Worm (Caenorhabditis elegans) whole organism, L2 larva: ENCODE measurements around the gene srx-24.

ENCODE experiments used
- C34F6.9 ChIP-seq: fragments of 150-350 bp; optimal IDR thresholded peaks from 2 replicates; lab custom pipeline; 2014; ENCODE audit warnings: missing biosample characterization, missing genetic modification characterization
- F13H6.1 ChIP-seq: sonication (generic microtip); optimal IDR thresholded peaks from 2 replicates; lab custom pipeline; 2016; ENCODE audit warnings: missing genetic modification characterization, missing compliant biosample characterization
- R02D3.7 ChIP-seq: fragments of 150-350 bp; optimal IDR thresholded peaks from 2 replicates; lab custom pipeline; 2014; ENCODE audit warnings: missing biosample characterization, missing genetic modification characterization
- Y55F3AM.14 ChIP-seq: fragments of 200-800 bp; sonication (Bioruptor generic); optimal IDR thresholded peaks from 2 replicates; lab custom pipeline; 2018; ENCODE audit warnings: mild to moderate bottlenecking, missing genetic modification characterization, missing compliant biosample characterization
- ZK546.5 ChIP-seq: sonication (generic microtip); optimal IDR thresholded peaks from 2 replicates; lab custom pipeline; 2017; ENCODE audit warnings: missing biosample characterization, missing genetic modification characterization
- aly-2 ChIP-seq: fragments of 150-350 bp; optimal IDR thresholded peaks from 2 replicates; lab custom pipeline; 2014; ENCODE audit warnings: missing biosample characterization, missing genetic modification characterization
- ama-1 ChIP-seq: fragments of 150-350 bp; optimal IDR thresholded peaks from 2 replicates; lab custom pipeline; 2018; ENCODE audit warnings: inconsistent platforms
- blmp-1 ChIP-seq: sonication (generic microtip); optimal IDR thresholded peaks from 2 replicates; lab custom pipeline; 2017; ENCODE audit warnings: missing genetic modification characterization, mild to moderate bottlenecking, missing compliant biosample characterization, antibody characterized with exemption, moderate library complexity; ENCODE audit not compliant: insufficient read depth
- ceh-82 ChIP-seq: fragments of 150-350 bp; optimal IDR thresholded peaks from 2 replicates; lab custom pipeline; 2014; ENCODE audit warnings: missing biosample characterization, missing genetic modification characterization
- crh-2 ChIP-seq: sonication (generic microtip); optimal IDR thresholded peaks from 2 replicates; lab custom pipeline; 2017; ENCODE audit warnings: missing biosample characterization, missing genetic modification characterization
- dmd-4 ChIP-seq: sonication (generic microtip); optimal IDR thresholded peaks from 2 replicates; lab custom pipeline; 2017; ENCODE audit warnings: missing biosample characterization, missing genetic modification characterization
- egl-27 ChIP-seq: sonication (generic microtip); optimal IDR thresholded peaks from 3 replicates; lab custom pipeline; 2017; ENCODE audit warnings: missing biosample characterization, missing genetic modification reagents, missing genetic modification characterization
- elt-1 ChIP-seq: fragments of 150-350 bp; optimal IDR thresholded peaks from 2 replicates; lab custom pipeline; 2014; ENCODE audit warnings: missing biosample characterization, missing genetic modification characterization
- gmeb-1 ChIP-seq: fragments of 150-350 bp; optimal IDR thresholded peaks from 2 replicates; lab custom pipeline; 2014; ENCODE audit warnings: missing biosample characterization, missing genetic modification characterization
- lin-11 ChIP-seq: fragments of 150-350 bp; sonication (generic microtip); optimal IDR thresholded peaks from 2 replicates; lab custom pipeline; 2014; ENCODE audit warnings: missing biosample characterization, missing genetic modification characterization, inconsistent platforms, mixed read lengths
- lin-13 ChIP-seq: fragments of 150-350 bp; optimal IDR thresholded peaks from 2 replicates; lab custom pipeline; 2014; ENCODE audit warnings: missing biosample characterization, missing genetic modification reagents, missing genetic modification characterization
- lsy-2 ChIP-seq, 2 experiments: fragments of 150-350 bp in 1 of 2; sonication (generic microtip) in 1 of 2; optimal IDR thresholded peaks; 2 replicates each; lab custom pipeline; 2014 to 2017; ENCODE audit warnings: missing biosample characterization in 2 of 2, missing genetic modification characterization in 2 of 2
- mdl-1 ChIP-seq, 2 experiments: fragments of 150-350 bp in 1 of 2; sonication (generic microtip) in 1 of 2; optimal IDR thresholded peaks; 2 replicates each; lab custom pipeline; 2017; ENCODE audit warnings: missing biosample characterization in 2 of 2, missing genetic modification characterization in 2 of 2
- nhr-10 ChIP-seq: sonication (generic microtip); optimal IDR thresholded peaks from 2 replicates; lab custom pipeline; 2017; ENCODE audit warnings: missing biosample characterization, missing genetic modification characterization
- nhr-11 ChIP-seq: fragments of 150-350 bp; optimal IDR thresholded peaks from 2 replicates; lab custom pipeline; 2014; ENCODE audit warnings: missing biosample characterization, missing genetic modification characterization
- nhr-129 ChIP-seq: fragments of 150-350 bp; optimal IDR thresholded peaks from 2 replicates; lab custom pipeline; 2014; ENCODE audit warnings: missing biosample characterization, missing genetic modification characterization
- nhr-21 ChIP-seq: fragments of 150-350 bp; optimal IDR thresholded peaks from 2 replicates; lab custom pipeline; 2014; ENCODE audit warnings: missing biosample characterization, missing genetic modification characterization
- nhr-23 ChIP-seq: fragments of 150-350 bp; optimal IDR thresholded peaks from 2 replicates; lab custom pipeline; 2014; ENCODE audit warnings: missing biosample characterization, missing genetic modification reagents, missing genetic modification characterization
- nhr-25 ChIP-seq: fragments of 150-350 bp; sonication (generic microtip); optimal IDR thresholded peaks from 3 replicates; lab custom pipeline; 2014; ENCODE audit warnings: missing biosample characterization, missing genetic modification characterization
- nhr-6 ChIP-seq: fragments of 150-350 bp; optimal IDR thresholded peaks from 2 replicates; lab custom pipeline; 2014; ENCODE audit warnings: missing biosample characterization, missing genetic modification characterization
- peb-1 ChIP-seq: fragments of 150-350 bp; optimal IDR thresholded peaks from 2 replicates; lab custom pipeline; 2014; ENCODE audit warnings: missing biosample characterization, missing genetic modification characterization
- sem-4 ChIP-seq: fragments of 150-350 bp; optimal IDR thresholded peaks from 2 replicates; lab custom pipeline; 2014; ENCODE audit warnings: missing biosample characterization, missing genetic modification reagents, missing genetic modification characterization
- snpc-4 ChIP-seq: fragments of 150-350 bp; optimal IDR thresholded peaks from 2 replicates; lab custom pipeline; 2014; ENCODE audit warnings: missing biosample characterization, missing genetic modification characterization
- unc-39 ChIP-seq: fragments of 150-350 bp; optimal IDR thresholded peaks from 2 replicates; lab custom pipeline; 2014; ENCODE audit warnings: missing biosample characterization, missing genetic modification characterization
- unc-55 ChIP-seq: fragments of 150-350 bp; sonication (generic microtip); optimal IDR thresholded peaks from 3 replicates; lab custom pipeline; 2014; ENCODE audit warnings: missing biosample characterization, missing genetic modification reagents, missing genetic modification characterization
- unc-62 ChIP-seq: fragments of 150-350 bp; optimal IDR thresholded peaks from 2 replicates; lab custom pipeline; 2014; ENCODE audit warnings: missing biosample characterization, missing genetic modification reagents, missing genetic modification characterization
- ztf-1 ChIP-seq: fragments of 200-800 bp; sonication (Bioruptor generic); conservative IDR thresholded peaks from 2 replicates; pipeline ENCODE4 v1.3.6; 2022; ENCODE audit warnings: missing genetic modification characterization, missing compliant biosample characterization
- ztf-4 ChIP-seq: fragments of 150-350 bp; optimal IDR thresholded peaks from 2 replicates; lab custom pipeline; 2014; ENCODE audit warnings: missing biosample characterization, missing genetic modification characterization

srx-24 gene

DNA sequence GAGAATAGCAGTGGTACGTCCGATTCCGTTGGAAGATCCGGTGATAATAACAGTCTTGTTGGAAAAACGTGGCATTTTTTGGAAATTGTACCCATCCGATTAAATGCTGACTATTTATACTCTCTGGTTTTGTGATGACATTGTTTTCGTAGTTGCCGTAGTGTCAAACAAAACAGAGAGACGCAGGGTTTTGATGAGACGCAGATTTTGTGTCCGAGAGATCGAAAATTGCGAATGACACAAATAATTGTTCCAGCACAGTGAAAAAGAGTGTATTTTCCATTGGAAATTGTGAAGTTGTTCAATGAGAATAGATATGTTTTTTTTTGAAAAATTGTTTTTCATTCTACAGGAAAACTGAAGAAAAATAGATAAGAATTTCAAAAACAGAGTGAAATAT lies 13.2 kb upstream of the srx-24 start, which contains the start of gene R05D8.7:
R05D8.7 (minus strand) TSS at position 104 of the 400 bp plus-strand sequence.
- TF ChIP-seq aly-2 (tag; lab: Kevin White, UChicago) (no peak), nhr-21 (no peak), R02D3.7 (tag; lab: Kevin White, UChicago) (no peak), lin-11 (tag; lab: Kevin White, UChicago) (no peak), nhr-10 (no peak), C34F6.9 (tag; lab: Kevin White, UChicago) (no peak), ztf-1 (GFP tag; lab: Robert Waterston, UW) (no peak), ztf-4 (tag; lab: Kevin White, UChicago) (no peak), elt-1 (tag; lab: Kevin White, UChicago) (no peak), ceh-82 (tag; lab: Kevin White, UChicago) (no peak), ama-1 (lab: Kevin White, UChicago) (no peak), gmeb-1 (tag; lab: Kevin White, UChicago) (no peak), lin-13 (GFP tag; lab: Kevin White, UChicago) (no peak), nhr-25 (tag; lab: Kevin White, UChicago) (no peak), unc-55 (GFP tag; lab: Kevin White, UChicago) (no peak), F13H6.1 (tag; lab: Kevin White, UChicago) (no peak), sem-4 (tag; lab: Kevin White, UChicago) (no peak), egl-27 (no peak), ZK546.5 (tag; lab: Kevin White, UChicago) (no peak), dmd-4 (no peak)

DNA sequence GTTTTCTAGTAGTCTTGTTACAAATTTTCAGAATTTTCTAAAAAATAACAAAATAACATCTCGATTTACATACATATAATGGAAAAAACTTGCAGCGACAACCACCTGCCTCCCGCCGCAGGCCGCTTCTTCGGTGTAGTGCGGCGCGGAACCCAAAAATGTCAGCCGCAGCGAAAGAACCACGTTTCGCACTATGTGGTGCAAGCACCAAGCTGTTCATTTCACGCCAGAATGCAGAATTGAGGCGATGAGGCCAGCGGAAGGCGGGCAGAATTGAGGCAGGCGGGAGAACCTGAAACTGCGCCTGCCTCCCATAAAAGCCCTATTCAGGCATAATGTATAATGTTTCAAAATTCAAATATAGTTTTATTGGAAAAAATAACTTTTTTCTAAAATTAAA lies 11.6 kb upstream of the srx-24 start:
- TF ChIP-seq dmd-4 (no peak), Y55F3AM.14 (no peak), mdl-1 (tag; optimal IDR thresholded peaks at IDR 0.05; lab: Kevin White, UChicago) (no peak), snpc-4 (no peak), nhr-23 (no peak), lsy-2 (tag; optimal IDR thresholded peaks at IDR 0.05; lab: Kevin White, UChicago) (no peak)

DNA sequence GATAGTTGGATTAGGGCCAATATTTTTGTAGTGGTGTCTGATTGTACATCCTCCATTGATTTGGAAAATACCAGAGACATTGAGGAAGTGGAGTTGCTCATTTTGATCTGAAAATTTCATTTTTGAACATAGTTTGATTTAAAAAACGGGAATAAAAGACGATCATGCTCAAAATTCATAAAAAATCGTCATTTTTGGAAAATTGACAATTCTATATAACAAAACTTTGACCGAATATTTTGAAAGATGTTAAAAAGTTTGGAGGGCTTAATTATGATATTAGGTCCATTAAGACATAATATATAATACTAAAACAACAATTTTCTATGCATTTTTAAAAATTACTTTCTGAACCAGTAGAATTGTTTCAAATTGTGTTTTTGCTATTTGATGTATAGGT lies 9.6 kb upstream of the srx-24 start, which contains the start of gene srg-58:
srg-58 (minus strand) TSS at position 101 of the 400 bp plus-strand sequence.
- TF ChIP-seq nhr-11 (no peak), sem-4 (tag; lab: Kevin White, UChicago) (no peak), ceh-82 (tag; lab: Kevin White, UChicago) (no peak), elt-1 (tag; lab: Kevin White, UChicago) (no peak), nhr-129 (tag; lab: Kevin White, UChicago) (no peak), unc-55 (GFP tag; lab: Kevin White, UChicago) (no peak), blmp-1 (tag; lab: Kevin White, UChicago) (no peak), dmd-4 (no peak), crh-2 (no peak), C34F6.9 (tag; lab: Kevin White, UChicago) (no peak), unc-62 (GFP tag; lab: Kevin White, UChicago) (no peak), ztf-4 (tag; lab: Kevin White, UChicago) (no peak), unc-39 (tag; lab: Kevin White, UChicago) (no peak)

DNA sequence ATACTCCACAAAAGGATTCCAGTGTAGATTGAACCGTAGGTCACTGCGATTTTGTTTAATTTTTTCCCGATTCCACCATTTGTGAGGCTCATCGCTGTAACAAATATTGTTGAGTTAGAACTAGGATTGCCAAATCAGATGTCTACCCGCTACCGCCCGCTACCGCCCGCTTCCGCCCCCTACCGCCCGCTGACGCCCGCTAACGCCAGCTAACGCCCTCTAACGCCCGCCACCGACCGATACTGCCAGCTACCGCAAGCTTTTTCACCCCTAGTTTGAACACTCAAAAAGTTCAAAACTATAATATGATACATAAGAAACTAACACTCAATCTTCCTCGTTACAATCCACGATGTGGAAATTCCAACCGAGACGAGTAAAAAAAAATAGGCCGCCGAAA lies 8.5 kb upstream of the srx-24 start:
- no peak for TF ChIP-seq Y55F3AM.14
- TF ChIP-seq unc-39 (tag; lab: Kevin White, UChicago): no peak
- TF ChIP-seq ztf-1 (GFP tag; lab: Robert Waterston, UW): no peak
- no peak for TF ChIP-seq ceh-82 (tag; lab: Kevin White, UChicago)
- TF ChIP-seq unc-55 (GFP tag; lab: Kevin White, UChicago): no peak
- no peak for TF ChIP-seq C34F6.9 (tag; lab: Kevin White, UChicago)
- TF ChIP-seq nhr-6 (tag; lab: Kevin White, UChicago): no peak
- TF ChIP-seq lsy-2 (tag; optimal IDR thresholded peaks at IDR 0.05; lab: Kevin White, UChicago): no peak
- no peak for TF ChIP-seq nhr-21
- TF ChIP-seq peb-1: no peak
- no peak for TF ChIP-seq dmd-4
- no peak for TF ChIP-seq F13H6.1 (tag; lab: Kevin White, UChicago)
- no peak for TF ChIP-seq R02D3.7 (tag; lab: Kevin White, UChicago)
- TF ChIP-seq lin-11 (tag; lab: Kevin White, UChicago): no peak
- TF ChIP-seq nhr-10: no peak
- TF ChIP-seq aly-2 (tag; lab: Kevin White, UChicago): no peak
- TF ChIP-seq, all 48 proteins: peak for 0
